Worm (Caenorhabditis elegans) whole organism, L3 larva: Measurements from ENCODE around the gene F58E6.8.

ENCODE experiments used
- R02D3.7 ChIP-seq: fragments of 150-350 bp; optimal IDR thresholded peaks from 2 replicates; lab custom pipeline; 2014; ENCODE audit warnings: missing biosample characterization, missing genetic modification characterization
- ZK546.5 ChIP-seq: sonication (generic microtip); optimal IDR thresholded peaks from 2 replicates; lab custom pipeline; 2017; ENCODE audit warnings: missing biosample characterization, missing genetic modification characterization
- ama-1 ChIP-seq: fragments of 150-350 bp; optimal IDR thresholded peaks from 2 replicates; lab custom pipeline; 2018
- ceh-28 ChIP-seq: fragments of 150-350 bp; optimal IDR thresholded peaks from 2 replicates; lab custom pipeline; 2014; ENCODE audit warnings: missing biosample characterization, missing genetic modification reagents, missing genetic modification characterization
- ceh-82 ChIP-seq: fragments of 150-350 bp; optimal IDR thresholded peaks from 2 replicates; lab custom pipeline; 2014; ENCODE audit warnings: missing biosample characterization, missing genetic modification characterization
- ceh-9 ChIP-seq: sonication (generic microtip); optimal IDR thresholded peaks from 2 replicates; lab custom pipeline; 2018; ENCODE audit warnings: missing biosample characterization, missing genetic modification characterization
- daf-12 ChIP-seq: fragments of 150-350 bp; optimal IDR thresholded peaks from 2 replicates; lab custom pipeline; 2014; ENCODE audit warnings: missing biosample characterization, missing genetic modification reagents, missing genetic modification characterization
- egl-27 ChIP-seq: sonication (generic microtip); optimal IDR thresholded peaks from 4 replicates; lab custom pipeline; 2017; ENCODE audit warnings: missing biosample characterization, missing genetic modification reagents, missing genetic modification characterization
- egl-5 ChIP-seq: fragments of 150-350 bp; optimal IDR thresholded peaks from 2 replicates; lab custom pipeline; 2017; ENCODE audit warnings: missing biosample characterization, missing genetic modification reagents, missing genetic modification characterization, inconsistent platforms
- elt-1 ChIP-seq: fragments of 150-350 bp; optimal IDR thresholded peaks from 2 replicates; lab custom pipeline; 2014; ENCODE audit warnings: missing biosample characterization, missing genetic modification characterization
- elt-2 ChIP-seq: sonication (generic microtip); optimal IDR thresholded peaks from 2 replicates; lab custom pipeline; 2016; ENCODE audit warnings: missing genetic modification reagents, mild to moderate bottlenecking, missing genetic modification characterization, missing compliant biosample characterization
- elt-3 ChIP-seq, 3 experiments: fragments of 150-350 bp in 1 of 3; sonication (generic microtip) in 2 of 3; optimal IDR thresholded peaks; 2 replicates in 2 of 3; 4 replicates in 1 of 3; lab custom pipeline; 2014 to 2017; ENCODE audit warnings: missing biosample characterization in 3 of 3, missing genetic modification characterization in 3 of 3
- eor-1 ChIP-seq, 2 experiments: fragments of 150-350 bp; optimal IDR thresholded peaks; 2 replicates each; lab custom pipeline; 2014 to 2018; ENCODE audit warnings: missing biosample characterization in 2 of 2, missing genetic modification characterization in 2 of 2
- fkh-10 ChIP-seq: sonication (generic microtip); optimal IDR thresholded peaks from 2 replicates; lab custom pipeline; 2017; ENCODE audit warnings: missing biosample characterization, missing genetic modification reagents, missing genetic modification characterization
- fkh-2 ChIP-seq: fragments of 150-350 bp; optimal IDR thresholded peaks from 2 replicates; lab custom pipeline; 2014; ENCODE audit warnings: missing biosample characterization, missing genetic modification reagents, missing genetic modification characterization
- fos-1 ChIP-seq: fragments of 150-350 bp; optimal IDR thresholded peaks from 2 replicates; lab custom pipeline; 2014; ENCODE audit warnings: missing biosample characterization, missing genetic modification characterization
- hmg-11 ChIP-seq: sonication (generic microtip); optimal IDR thresholded peaks from 2 replicates; lab custom pipeline; 2016; ENCODE audit warnings: missing genetic modification characterization, missing compliant biosample characterization
- jun-1 ChIP-seq: fragments of 150-350 bp; optimal IDR thresholded peaks from 2 replicates; lab custom pipeline; 2014; ENCODE audit warnings: missing biosample characterization, missing genetic modification reagents, missing genetic modification characterization
- lin-15B ChIP-seq: fragments of 150-350 bp; optimal IDR thresholded peaks from 2 replicates; lab custom pipeline; 2014; ENCODE audit warnings: missing biosample characterization, missing genetic modification characterization
- lin-39 ChIP-seq: fragments of 150-350 bp; optimal IDR thresholded peaks from 2 replicates; lab custom pipeline; 2018; ENCODE audit warnings: missing biosample characterization, missing genetic modification reagents, missing genetic modification characterization
- lsy-12 ChIP-seq: sonication (generic microtip); optimal IDR thresholded peaks from 2 replicates; lab custom pipeline; 2016; ENCODE audit warnings: mild to moderate bottlenecking, missing genetic modification characterization, missing compliant biosample characterization
- mdl-1 ChIP-seq: fragments of 150-350 bp; optimal IDR thresholded peaks from 2 replicates; lab custom pipeline; 2014; ENCODE audit warnings: missing biosample characterization, missing genetic modification characterization
- mml-1 ChIP-seq: fragments of 150-350 bp; sonication (generic microtip); optimal IDR thresholded peaks from 3 replicates; lab custom pipeline; 2014; ENCODE audit warnings: missing biosample characterization, missing genetic modification characterization
- nfya-1 ChIP-seq: sonication (generic microtip); optimal IDR thresholded peaks from 2 replicates; lab custom pipeline; 2017; ENCODE audit warnings: missing genetic modification characterization, mild to moderate bottlenecking, missing compliant biosample characterization, antibody characterized with exemption, moderate library complexity; ENCODE audit not compliant: insufficient read depth
- nhr-11 ChIP-seq: fragments of 150-350 bp; optimal IDR thresholded peaks from 2 replicates; lab custom pipeline; 2014; ENCODE audit warnings: missing biosample characterization, missing genetic modification characterization
- nhr-12 ChIP-seq: fragments of 150-350 bp; optimal IDR thresholded peaks from 2 replicates; lab custom pipeline; 2014; ENCODE audit warnings: missing biosample characterization, missing genetic modification characterization
- nhr-23 ChIP-seq: fragments of 150-350 bp; optimal IDR thresholded peaks from 2 replicates; lab custom pipeline; 2014; ENCODE audit warnings: missing biosample characterization, missing genetic modification reagents, missing genetic modification characterization
- nhr-25 ChIP-seq: sonication (generic microtip); optimal IDR thresholded peaks from 2 replicates; lab custom pipeline; 2017; ENCODE audit warnings: missing biosample characterization, missing genetic modification characterization
- nhr-28 ChIP-seq: fragments of 150-350 bp; optimal IDR thresholded peaks from 2 replicates; lab custom pipeline; 2014; ENCODE audit warnings: missing biosample characterization, missing genetic modification characterization
- nhr-43 ChIP-seq: sonication (generic microtip); optimal IDR thresholded peaks from 2 replicates; lab custom pipeline; 2016; ENCODE audit warnings: mild to moderate bottlenecking, missing genetic modification characterization, missing compliant biosample characterization; ENCODE audit not compliant: poor library complexity, severe bottlenecking
- nhr-67 ChIP-seq: fragments of 150-350 bp; optimal IDR thresholded peaks from 2 replicates; lab custom pipeline; 2014; ENCODE audit warnings: missing biosample characterization, missing genetic modification characterization
- nhr-76 ChIP-seq: fragments of 150-350 bp; sonication (generic microtip); optimal IDR thresholded peaks from 5 replicates; lab custom pipeline; 2014; ENCODE audit warnings: missing biosample characterization, missing genetic modification characterization
- nhr-77 ChIP-seq: fragments of 150-350 bp; optimal IDR thresholded peaks from 2 replicates; lab custom pipeline; 2014; ENCODE audit warnings: missing biosample characterization, missing genetic modification characterization
- pha-4 ChIP-seq: fragments of 150-350 bp; optimal IDR thresholded peaks from 2 replicates; lab custom pipeline; 2014; ENCODE audit warnings: missing biosample characterization, missing genetic modification reagents, missing genetic modification characterization
- pqm-1 ChIP-seq: fragments of 150-350 bp; optimal IDR thresholded peaks from 2 replicates; lab custom pipeline; 2017; ENCODE audit warnings: missing biosample characterization, missing genetic modification characterization, inconsistent platforms
- sea-2 ChIP-seq: fragments of 150-350 bp; sonication (generic microtip); optimal IDR thresholded peaks from 4 replicates; lab custom pipeline; 2014; ENCODE audit warnings: missing biosample characterization, missing genetic modification reagents, missing genetic modification characterization
- skn-1 ChIP-seq: fragments of 150-350 bp; optimal IDR thresholded peaks from 2 replicates; lab custom pipeline; 2014; ENCODE audit warnings: missing biosample characterization, missing genetic modification characterization
- snpc-4 ChIP-seq: fragments of 150-350 bp; optimal IDR thresholded peaks from 2 replicates; lab custom pipeline; 2014; ENCODE audit warnings: missing biosample characterization, missing genetic modification characterization
- tbx-2 ChIP-seq: sonication (generic microtip); optimal IDR thresholded peaks from 2 replicates; lab custom pipeline; 2016; ENCODE audit warnings: mild to moderate bottlenecking, missing genetic modification characterization, missing compliant biosample characterization
- unc-39 ChIP-seq: sonication (generic microtip); optimal IDR thresholded peaks from 4 replicates; lab custom pipeline; 2017; ENCODE audit warnings: missing biosample characterization, missing genetic modification characterization
- unc-62 ChIP-seq: fragments of 150-350 bp; sonication (generic microtip); optimal IDR thresholded peaks from 4 replicates; lab custom pipeline; 2014; ENCODE audit warnings: missing biosample characterization, missing genetic modification reagents, missing genetic modification characterization
- zag-1 ChIP-seq: fragments of 150-350 bp; optimal IDR thresholded peaks from 2 replicates; lab custom pipeline; 2014; ENCODE audit warnings: missing biosample characterization, missing genetic modification characterization
- ztf-11 ChIP-seq: fragments of 150-350 bp; optimal IDR thresholded peaks from 2 replicates; lab custom pipeline; 2014; ENCODE audit warnings: missing biosample characterization, missing genetic modification characterization
- ztf-4 ChIP-seq: fragments of 150-350 bp; optimal IDR thresholded peaks from 2 replicates; lab custom pipeline; 2014; ENCODE audit warnings: missing biosample characterization, missing genetic modification characterization

The F58E6.8 gene

DNA sequence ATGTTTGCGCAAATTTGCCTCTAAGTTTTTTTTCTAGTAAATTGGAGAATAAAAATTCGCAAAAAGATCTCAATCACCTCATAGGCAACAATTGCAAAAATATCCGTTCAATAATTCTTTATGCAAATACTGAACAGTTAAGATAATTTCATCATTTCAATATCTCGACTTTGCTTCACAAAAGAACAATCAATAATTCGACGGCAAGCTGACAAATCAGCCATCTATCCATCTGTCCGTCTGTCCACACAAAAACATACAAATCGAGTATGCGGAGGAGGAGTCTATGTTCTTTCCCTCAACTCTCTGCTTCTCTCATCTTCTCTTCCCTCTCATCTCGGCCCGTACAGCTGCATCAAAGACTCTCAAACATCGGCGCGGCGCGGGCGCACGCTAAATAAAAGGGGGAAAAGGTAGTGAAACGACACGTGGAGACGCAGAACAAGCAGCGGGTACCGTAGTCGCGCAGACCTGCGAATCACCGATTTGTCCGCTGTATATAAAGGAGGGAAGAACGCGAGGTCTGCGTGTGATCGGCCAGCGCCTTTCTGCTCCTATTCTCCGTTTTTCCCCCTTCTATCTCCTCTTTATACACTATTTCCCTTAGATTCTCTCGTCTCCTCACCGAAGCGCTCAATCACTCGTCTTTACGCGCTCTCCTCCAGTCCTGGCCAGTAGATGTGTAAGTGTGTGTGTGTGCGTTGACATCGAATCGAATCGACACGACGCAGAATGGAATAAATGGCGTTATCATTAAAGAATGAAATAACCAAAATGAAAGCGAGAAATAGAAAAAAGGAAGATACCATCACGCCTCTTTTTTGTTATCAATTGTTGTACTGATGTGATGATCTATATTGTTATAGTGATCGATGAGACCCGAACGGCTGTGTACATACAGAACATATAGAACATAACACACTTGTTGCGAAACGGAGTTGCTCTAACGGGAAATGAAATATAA lies 24.6 kb downstream of the F58E6.8 start:
- TF ChIP-seq nhr-28 (tag; lab: Kevin White, UChicago) (no peak), pha-4 (tag; lab: Kevin White, UChicago) (peak; percentile 82), jun-1 (tag; lab: Kevin White, UChicago) (peak; percentile 89), lsy-12 (tag; lab: Kevin White, UChicago) (peak; percentile 92), unc-39 (tag; lab: Kevin White, UChicago) (peak; percentile 63), ztf-4 (peak; percentile 75), elt-1 (tag; lab: Kevin White, UChicago) (peak; percentile 37), mml-1 (tag; lab: Kevin White, UChicago) (no peak), ama-1 (lab: Kevin White, UChicago) (peak; percentile 99), ceh-82 (tag; lab: Kevin White, UChicago) (peak; percentile 74), tbx-2 (tag; lab: Kevin White, UChicago) (peak; percentile 67), ztf-11 (tag; lab: Kevin White, UChicago) (no peak), nhr-23 (peak; percentile 83), nhr-12 (tag; lab: Kevin White, UChicago) (no peak), fkh-2 (peak; percentile 76), lin-39 (tag; lab: Kevin White, UChicago) (peak; percentile 99), R02D3.7 (peak; percentile 58), ceh-28 (tag; lab: Kevin White, UChicago) (peak; percentile 74), pqm-1 (tag; lab: Kevin White, UChicago) (peak; percentile 90), ZK546.5 (peak; percentile 70), fos-1 (tag; lab: Kevin White, UChicago) (peak; percentile 61), mdl-1 (tag; lab: Kevin White, UChicago) (peak; percentile 95), lin-15B (peak; percentile 91), elt-2 (tag; lab: Kevin White, UChicago) (peak; percentile 97), elt-3 (tag; optimal IDR thresholded peaks at IDR 0.05; lab: Kevin White, UChicago) (peak in 2 of 3 experiments; percentile 14 to 21), nfya-1 (peak; percentile 100), egl-5 (tag; lab: Kevin White, UChicago) (peak; percentile 90), hmg-11 (peak; percentile 100), nhr-43 (peak; percentile 73), sea-2 (GFP tag; lab: Kevin White, UChicago) (peak; percentile 10), unc-62 (peak; percentile 93), egl-27 (peak; percentile 73), nhr-11 (tag; lab: Kevin White, UChicago) (peak; percentile 89), nhr-67 (no peak), snpc-4 (tag; lab: Kevin White, UChicago) (peak; percentile 69), eor-1 (tag; optimal IDR thresholded peaks at IDR 0.05; lab: Kevin White, UChicago) (no peak), ceh-9 (tag; lab: Kevin White, UChicago) (no peak), skn-1 (tag; lab: Kevin White, UChicago) (peak; percentile 80), daf-12 (tag; lab: Kevin White, UChicago) (no peak), nhr-77 (peak; percentile 51), fkh-10 (peak; percentile 84), zag-1 (tag; lab: Kevin White, UChicago) (peak; percentile 58), nhr-76 (tag; lab: Kevin White, UChicago) (no peak), nhr-25 (tag; lab: Kevin White, UChicago) (peak; percentile 93)
- TF ChIP-seq, all 47 proteins: peak for 35
